Fruit fly (Drosophila melanogaster): ENCODE measurements around the gene CG3071.

Gene CG3071

DNA sequence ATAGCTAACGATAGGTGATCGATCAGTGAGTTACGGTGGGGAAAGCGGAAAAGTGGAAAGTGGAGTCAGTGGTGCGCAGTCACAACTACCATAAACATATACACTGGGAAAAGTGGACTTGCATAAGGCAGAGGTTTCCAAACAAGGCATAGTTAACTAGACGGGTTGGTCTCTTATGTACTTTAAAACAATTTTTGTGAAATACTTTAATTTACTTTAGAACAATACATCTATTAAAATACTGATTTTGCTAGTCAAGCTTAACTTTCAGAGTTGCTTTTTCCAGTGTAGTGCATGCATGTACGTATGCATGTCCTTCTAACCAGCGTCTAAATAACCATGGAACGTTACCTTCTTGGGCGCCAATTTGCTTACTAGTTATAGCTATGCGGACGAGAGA, 42.7 kb upstream of the CG3071 start:
- no peak for TF ChIP-seq usp (GFP tag; optimal IDR thresholded peaks at IDR 0.05)

DNA sequence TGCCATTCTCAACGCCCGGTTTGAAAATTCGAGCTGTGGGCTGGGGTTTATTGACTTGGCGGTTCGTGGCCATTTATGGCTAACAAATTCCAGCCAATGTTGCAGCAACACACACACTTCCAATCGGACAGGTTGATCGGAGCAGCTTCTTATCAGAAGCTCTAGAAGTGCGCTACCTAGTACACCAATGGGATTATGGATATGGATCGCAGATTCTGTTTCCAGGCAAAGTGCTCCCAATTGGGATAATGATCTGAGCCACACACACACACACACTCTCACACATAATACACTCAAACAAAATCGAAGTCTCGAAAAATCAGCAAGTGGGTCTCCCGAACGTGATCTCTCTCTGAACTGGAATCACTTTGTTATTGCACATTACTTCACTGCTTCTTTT, 41.0 kb upstream of the CG3071 start:
- TF ChIP-seq Dfd (GFP tag; optimal IDR thresholded peaks at IDR 0.05) = no peak

- TF ChIP-seq br (GFP tag; optimal IDR thresholded peaks at IDR 0.05) = peak; percentile 88
- peak; percentile 93 for TF ChIP-seq h (GFP tag; optimal IDR thresholded peaks at IDR 0.05)
- TF ChIP-seq Hr83 (GFP tag; optimal IDR thresholded peaks at IDR 0.05; ENCODE audit: poor library complexity, severe bottlenecking) = peak; percentile 86
- TF ChIP-seq Myc (optimal IDR thresholded peaks at IDR 0.05) = no peak
- TF ChIP-seq fru (GFP tag; optimal IDR thresholded peaks at IDR 0.05) = peak; percentile 95
- TF ChIP-seq Dif (GFP tag; optimal IDR thresholded peaks at IDR 0.05; ENCODE audit: partially characterized antibody) = peak; percentile 40
- TF ChIP-seq psq (GFP tag; optimal IDR thresholded peaks at IDR 0.05) = peak; percentile 93
- TF ChIP-seq sv (GFP tag; optimal IDR thresholded peaks at IDR 0.05) = peak; percentile 66
- TF ChIP-seq ey (GFP tag; optimal IDR thresholded peaks at IDR 0.05) = peak; percentile 82
- peak; percentile 92 for TF ChIP-seq HLH106 (tag; optimal IDR thresholded peaks at IDR 0.05)
- TF ChIP-seq foxo (GFP tag; optimal IDR thresholded peaks at IDR 0.05) = peak in 1 of 2 experiments; percentile 93
- peak; percentile 82 for TF ChIP-seq Sp1 (GFP tag; optimal IDR thresholded peaks at IDR 0.05)
- TF ChIP-seq Dfd (GFP tag; optimal IDR thresholded peaks at IDR 0.05) = no peak
- peak; percentile 78 for TF ChIP-seq rgr (GFP tag; optimal IDR thresholded peaks at IDR 0.05)
- TF ChIP-seq dl (GFP tag; optimal IDR thresholded peaks at IDR 0.05; ENCODE audit: insufficient read depth in 1 of 2, partially characterized antibody in 2 of 2) = no peak
- peak; percentile 40 for TF ChIP-seq Rel (GFP tag; optimal IDR thresholded peaks at IDR 0.05)
- TF ChIP-seq Rel (tag; optimal IDR thresholded peaks at IDR 0.05) = peak; percentile 97
- TF ChIP-seq brk (GFP tag; optimal IDR thresholded peaks at IDR 0.05) = no peak
- no peak for TF ChIP-seq GATAd (GFP tag; optimal IDR thresholded peaks at IDR 0.05)
- TF ChIP-seq CG9705 (GFP tag; optimal IDR thresholded peaks at IDR 0.05) = peak; percentile 85
- TF ChIP-seq CG32264 (GFP tag; optimal IDR thresholded peaks at IDR 0.05) = peak; percentile 79
- peak; percentile 86 for TF ChIP-seq Jra (GFP tag; optimal IDR thresholded peaks at IDR 0.05)
- peak; percentile 63 for TF ChIP-seq OdsH (GFP tag; optimal IDR thresholded peaks at IDR 0.05)
Observed at dm6 chrX:2222181-2222790, 40.4 kb upstream of the CG3071 start, which contains the start of gene Vinc. Vinc (minus strand) TSS chrX:2222567.

DNA sequence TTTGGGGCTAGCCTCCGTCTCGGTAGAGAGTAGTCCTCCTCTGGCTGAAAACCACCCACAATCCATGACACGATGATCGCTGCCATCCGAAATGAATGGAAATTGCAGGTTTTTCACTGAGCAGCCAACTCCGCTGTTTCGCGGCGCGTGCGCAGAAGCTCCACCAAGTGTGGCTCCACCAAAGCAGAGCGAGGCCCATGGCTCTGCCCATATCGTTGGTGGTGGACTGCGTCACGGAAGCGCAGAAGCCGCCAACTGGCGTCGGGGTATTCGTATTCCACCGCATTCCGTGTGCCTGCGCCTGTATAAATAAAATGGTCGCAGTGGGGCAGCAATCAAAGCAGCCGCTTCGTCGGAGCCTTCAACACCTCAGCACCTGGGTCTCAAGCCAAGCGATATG, 39.2 kb upstream of the CG3071 start, which contains the start of gene CG14052:
CG14052 (plus strand) TSS at position 301 of the 400 bp plus-strand sequence.
- TF ChIP-seq pan (optimal IDR thresholded peaks at IDR 0.05) = no peak
- TF ChIP-seq Myc (optimal IDR thresholded peaks at IDR 0.05) = no peak
- TF ChIP-seq CG9705 (GFP tag; optimal IDR thresholded peaks at IDR 0.05) = no peak
- no peak for TF ChIP-seq tai (GFP tag; optimal IDR thresholded peaks at IDR 0.05)

DNA sequence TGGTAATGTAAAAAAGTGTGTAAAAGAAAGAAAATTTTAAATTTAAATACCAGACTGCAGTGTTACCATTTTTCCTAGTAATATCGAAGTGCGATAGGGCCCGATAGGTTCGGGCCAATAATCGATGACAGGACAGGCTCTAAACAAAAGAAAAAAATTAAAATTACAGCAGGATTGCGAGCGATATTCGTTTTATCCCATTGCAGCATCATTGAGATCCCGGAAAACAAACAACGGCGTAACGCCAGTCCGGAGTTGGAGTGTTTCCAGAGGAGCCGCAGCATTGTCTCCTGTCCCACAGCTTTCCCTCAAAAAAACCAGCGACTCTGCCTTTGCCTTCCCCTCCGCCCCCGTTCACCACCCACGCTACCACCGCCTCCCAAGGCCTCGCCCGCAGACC, 37.5 kb upstream of the CG3071 start, which contains the start of gene pcx:
pcx (plus strand) TSS at position 159 of the 400 bp plus-strand sequence.
- TF ChIP-seq Dif (GFP tag; optimal IDR thresholded peaks at IDR 0.05; ENCODE audit: partially characterized antibody) = peak; percentile 43
- TF ChIP-seq Hr83 (GFP tag; optimal IDR thresholded peaks at IDR 0.05; ENCODE audit: poor library complexity, severe bottlenecking) = no peak
- no peak for TF ChIP-seq dsf (GFP tag; optimal IDR thresholded peaks at IDR 0.05; ENCODE audit: borderline replicate concordance)

dm6 chrX:2241842-2242241, 20.8 kb upstream of the CG3071 start, which contains the start of gene kz:
kz (minus strand) TSS chrX:2242035.
- TF ChIP-seq CG9705 (GFP tag; optimal IDR thresholded peaks at IDR 0.05) = no peak
- TF ChIP-seq fru (GFP tag; optimal IDR thresholded peaks at IDR 0.05) = no peak
- TF ChIP-seq Myc (optimal IDR thresholded peaks at IDR 0.05) = peak; percentile 61

dm6 chrX:2242897-2243296, 19.7 kb upstream of the CG3071 start:
- peak; percentile 99 for TF ChIP-seq Dfd (GFP tag; optimal IDR thresholded peaks at IDR 0.05)
- no peak for TF ChIP-seq Rel (GFP tag; optimal IDR thresholded peaks at IDR 0.05)
- no peak for TF ChIP-seq Rel (tag; optimal IDR thresholded peaks at IDR 0.05)
